Worm (Caenorhabditis elegans): ENCODE measurements around the gene daf-41.

- no peak for TF ChIP-seq nhr-237 (tag; optimal IDR thresholded peaks at IDR 0.05)
- no peak for TF ChIP-seq unc-62 (GFP tag; optimal IDR thresholded peaks at IDR 0.05)
- TF ChIP-seq nhr-12 (tag; optimal IDR thresholded peaks at IDR 0.05), result no peak
- TF ChIP-seq nhr-77 (tag; optimal IDR thresholded peaks at IDR 0.05), result no peak
- no peak for TF ChIP-seq nhr-25 (tag; optimal IDR thresholded peaks at IDR 0.05)
- TF ChIP-seq pha-4 (tag; optimal IDR thresholded peaks at IDR 0.05), result no peak
- no peak for TF ChIP-seq aly-2 (tag; optimal IDR thresholded peaks at IDR 0.05)
Observed at ce11 chrIII:5286205-5286604, 11.6 kb upstream of the daf-41 start, which contains the start of gene ZC395.11.

All from whole organism, L3 larva.